Worm (Caenorhabditis elegans): ENCODE results near the gene W04G3.7.

Gene W04G3.7

DNA sequence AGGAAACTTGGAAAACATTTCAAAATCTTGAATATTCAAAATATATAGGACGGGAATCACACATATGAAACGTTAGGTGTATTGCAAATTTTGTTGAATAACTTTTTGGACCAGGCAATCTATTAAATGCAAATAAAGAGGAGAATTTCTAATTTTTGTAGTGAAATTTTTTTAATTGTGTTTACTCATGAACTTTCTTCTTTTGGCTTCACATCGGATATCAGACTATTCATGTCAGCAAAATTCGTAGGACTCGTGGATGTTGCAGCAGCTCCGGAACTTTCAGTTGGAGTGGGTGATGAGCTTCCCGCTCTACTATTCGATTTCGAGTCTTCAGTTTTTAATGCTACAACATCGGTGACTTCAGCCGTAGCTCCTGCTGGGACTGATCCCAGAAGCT lies 37.4 kb upstream of the W04G3.7 start:
- TF ChIP-seq alr-1 (tag; optimal IDR thresholded peaks at IDR 0.05; ENCODE audit: borderline replicate concordance) (peak; percentile 72), mdl-1 (tag; optimal IDR thresholded peaks at IDR 0.05) (no peak)

DNA sequence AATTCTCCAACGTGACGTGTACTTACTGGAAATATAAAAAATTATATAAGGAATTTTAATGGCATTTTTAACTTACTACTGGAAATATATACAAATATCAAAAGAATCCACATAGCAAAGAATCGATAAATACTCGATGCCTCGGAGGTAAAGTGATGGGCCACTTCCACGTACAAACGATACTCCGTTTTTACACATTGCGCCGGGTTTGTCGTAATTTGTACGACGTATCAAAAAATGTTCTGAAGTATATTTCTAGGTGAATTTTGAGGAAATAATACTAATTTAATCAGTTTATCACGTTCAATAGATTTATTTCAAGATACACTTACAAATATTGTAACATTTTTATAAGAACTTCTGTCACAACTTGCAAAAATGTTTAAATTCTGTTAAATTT lies 35.7 kb upstream of the W04G3.7 start, which contains the start of gene R08B4.3:
Gene R08B4.3, minus strand, starts transcription at position 198 of the 400 bp plus-strand sequence.
- no peak for TF ChIP-seq lin-39 (tag; optimal IDR thresholded peaks at IDR 0.05)
- no peak for TF ChIP-seq xbp-1 (tag; optimal IDR thresholded peaks at IDR 0.05)
- no peak for TF ChIP-seq fkh-8 (tag; optimal IDR thresholded peaks at IDR 0.05)
- TF ChIP-seq efl-3 (GFP tag; optimal IDR thresholded peaks at IDR 0.05), result no peak
- no peak for TF ChIP-seq fos-1 (tag; optimal IDR thresholded peaks at IDR 0.05)
- no peak for TF ChIP-seq C34B4.2 (tag; optimal IDR thresholded peaks at IDR 0.05)
- no peak for TF ChIP-seq hlh-17 (GFP tag; optimal IDR thresholded peaks at IDR 0.05; ENCODE audit: borderline replicate concordance)

DNA sequence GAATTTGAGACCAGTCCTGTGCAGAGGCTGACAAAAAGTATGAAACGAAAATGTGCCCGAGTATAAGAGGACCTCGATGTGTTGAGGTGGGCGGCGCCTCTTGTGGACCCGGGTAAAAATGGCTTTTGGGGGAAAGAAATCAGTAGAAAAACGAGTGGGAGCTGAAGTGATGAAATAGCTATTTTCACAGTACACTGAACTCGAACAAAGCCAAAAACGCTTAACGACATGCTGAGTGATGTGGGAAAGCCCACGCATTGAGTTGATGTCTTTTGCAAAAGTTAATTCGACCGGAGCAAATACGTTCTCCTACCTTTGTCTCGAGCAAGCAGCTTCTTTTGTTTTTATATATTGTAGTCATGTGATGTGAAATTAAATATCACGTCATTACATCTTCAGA lies 31.7 kb upstream of the W04G3.7 start, which contains the start of gene nlp-66:
Gene nlp-66, minus strand, starts transcription at position 101 of the 400 bp plus-strand sequence.
- TF ChIP-seq fos-1 (tag; optimal IDR thresholded peaks at IDR 0.05), result no peak

DNA sequence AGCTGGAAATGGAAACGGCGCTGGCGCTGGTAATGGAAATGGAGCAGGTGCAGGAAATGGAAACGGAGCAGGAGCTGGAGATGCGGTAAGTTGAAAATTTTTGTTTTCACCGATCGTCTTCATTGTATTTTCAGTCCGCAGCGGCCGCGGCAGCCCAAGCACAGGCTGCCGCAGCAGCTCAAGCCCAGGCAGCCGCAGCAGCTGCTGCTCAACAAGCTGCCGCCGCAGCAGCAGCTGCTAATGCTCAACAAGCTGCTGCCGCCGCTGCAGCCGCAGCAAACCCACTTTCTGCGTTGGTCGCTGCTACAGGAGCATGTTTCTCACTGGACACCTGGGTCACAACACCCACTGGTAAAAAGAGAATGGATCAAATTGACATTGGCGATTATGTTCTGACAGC lies 29.4 kb upstream of the W04G3.7 start:
- TF ChIP-seq sox-4 (tag; optimal IDR thresholded peaks at IDR 0.05) (no peak), nhr-77 (tag; optimal IDR thresholded peaks at IDR 0.05) (no peak), ceh-8 (GFP tag; optimal IDR thresholded peaks at IDR 0.05) (peak; percentile 2)

ce11 chrX:11109200-11109599 lies 24.1 kb upstream of the W04G3.7 start, which contains the start of gene grd-1:
TSS of gene grd-1 (plus strand) at chrX:11109440.
- TF ChIP-seq blmp-1 (tag; optimal IDR thresholded peaks at IDR 0.05) (peak; percentile 89), alr-1 (tag; optimal IDR thresholded peaks at IDR 0.05; ENCODE audit: borderline replicate concordance) (no peak)

- TF ChIP-seq C04F5.9 (tag; optimal IDR thresholded peaks at IDR 0.05) (no peak), aly-2 (tag; optimal IDR thresholded peaks at IDR 0.05) (no peak), lin-15B (tag; optimal IDR thresholded peaks at IDR 0.05) (no peak), alr-1 (tag; optimal IDR thresholded peaks at IDR 0.05; ENCODE audit: borderline replicate concordance) (no peak), lir-3 (tag; optimal IDR thresholded peaks at IDR 0.05; ENCODE audit: poor library complexity) (no peak), aha-1 (tag; optimal IDR thresholded peaks at IDR 0.05) (no peak), dpl-1 (GFP tag; optimal IDR thresholded peaks at IDR 0.05) (no peak), snu-23 (GFP tag; optimal IDR thresholded peaks at IDR 0.05) (no peak), tbx-2 (tag; optimal IDR thresholded peaks at IDR 0.05) (no peak)
These were observed 22.0 kb upstream of the W04G3.7 start, which contains the start of gene clc-17 for ce11 chrX:11107076-11107475. TSS of gene clc-17 (plus strand) at chrX:11107376.

- TF ChIP-seq efl-1 (optimal IDR thresholded peaks at IDR 0.05) (no peak), efl-1 (GFP tag; optimal IDR thresholded peaks at IDR 0.05 in 1 of 2) (peak in 1 of 2 experiments; percentile 89), fkh-10 (GFP tag; optimal IDR thresholded peaks at IDR 0.05) (no peak), egl-13 (tag; optimal IDR thresholded peaks at IDR 0.05) (no peak), pag-3 (tag; optimal IDR thresholded peaks at IDR 0.05; ENCODE audit: borderline replicate concordance, insufficient read depth) (no peak), ces-1 (GFP tag; optimal IDR thresholded peaks at IDR 0.05) (no peak), swsn-7 (tag; optimal IDR thresholded peaks at IDR 0.05) (no peak), unc-98 (GFP tag; IDR thresholded peaks at IDR 0.05) (no peak)
These were observed 20.0 kb upstream of the W04G3.7 start, which contains the start of gene W02H3.1 for ce11 chrX:11104883-11105629. TSS of gene W02H3.1 (minus strand) at chrX:11105460.
